Fruit fly (Drosophila melanogaster) whole organism, embryonic: Measurements from ENCODE around the gene CG7164.

Source experiments
- B-H1 ChIP-seq: fragments of 200-800 bp; sonication (Bioruptor generic); IDR thresholded peaks from 3 replicates; pipeline ENCODE4 v1.3.6; 2022; ENCODE audit warnings: missing biosample characterization, missing genetic modification characterization
- CG10565 ChIP-seq: fragments of 200-800 bp; sonication (Bioruptor generic); optimal IDR thresholded peaks from 3 replicates; lab custom pipeline; 2016; ENCODE audit warnings: missing biosample characterization, mild to moderate bottlenecking, missing genetic modification characterization
- CG14050 ChIP-seq: fragments of 200-800 bp; sonication (Bioruptor generic); IDR thresholded peaks from 3 replicates; pipeline ENCODE4 v1.3.6; 2022; ENCODE audit warnings: missing biosample characterization, missing genetic modification characterization
- CG14860 ChIP-seq: fragments of 200-800 bp; sonication (Bioruptor generic); IDR thresholded peaks from 3 replicates; pipeline ENCODE4 v1.3.6; 2022; ENCODE audit warnings: missing biosample characterization, missing genetic modification characterization; ENCODE audit not compliant: partially characterized antibody
- CG15011 ChIP-seq: fragments of 200-800 bp; sonication (Bioruptor generic); optimal IDR thresholded peaks from 3 replicates; lab custom pipeline; 2018; ENCODE audit warnings: missing biosample characterization, mild to moderate bottlenecking, missing genetic modification characterization
- CG1647 ChIP-seq: fragments of 200-800 bp; sonication (Bioruptor generic); optimal IDR thresholded peaks from 3 replicates; lab custom pipeline; 2016; ENCODE audit warnings: missing biosample characterization, missing genetic modification characterization
- CG17186 ChIP-seq: fragments of 200-800 bp; sonication (Bioruptor generic); optimal IDR thresholded peaks from 3 replicates; lab custom pipeline; 2017; ENCODE audit warnings: missing biosample characterization, missing genetic modification reagents, missing genetic modification characterization
- CG17385 ChIP-seq: fragments of 200-800 bp; sonication (Bioruptor generic); optimal IDR thresholded peaks from 3 replicates; lab custom pipeline; 2018; ENCODE audit warnings: missing biosample characterization, mild to moderate bottlenecking, missing genetic modification characterization
- CG2678 ChIP-seq: fragments of 200-800 bp; sonication (Bioruptor generic); optimal IDR thresholded peaks from 3 replicates; lab custom pipeline; 2019; ENCODE audit warnings: missing biosample characterization, mild to moderate bottlenecking, missing genetic modification characterization, moderate library complexity
- CG33557 ChIP-seq: fragments of 200-800 bp; sonication (Bioruptor generic); optimal IDR thresholded peaks from 2 replicates; lab custom pipeline; 2019; ENCODE audit warnings: missing biosample characterization, mild to moderate bottlenecking, missing genetic modification characterization, moderate library complexity
- CG34422 ChIP-seq: fragments of 200-800 bp; sonication (Bioruptor generic); IDR thresholded peaks from 3 replicates; pipeline ENCODE4 v1.3.6; 2022; ENCODE audit warnings: missing biosample characterization, missing genetic modification characterization
- CG4404 ChIP-seq: fragments of 200-800 bp; sonication (Bioruptor generic); IDR thresholded peaks from 2 replicates; pipeline ENCODE4 v1.3.6; 2022; ENCODE audit warnings: missing biosample characterization, missing genetic modification characterization
- CG6654 ChIP-seq: fragments of 200-800 bp; sonication (Bioruptor generic); optimal IDR thresholded peaks from 2 replicates; lab custom pipeline; 2017; ENCODE audit warnings: missing biosample characterization, mild to moderate bottlenecking, missing genetic modification characterization
- CG6854 ChIP-seq: fragments of 200-800 bp; sonication (Bioruptor generic); optimal IDR thresholded peaks from 3 replicates; lab custom pipeline; 2017; ENCODE audit warnings: missing biosample characterization, mild to moderate bottlenecking, missing genetic modification characterization
- CG7928 ChIP-seq: fragments of 200-800 bp; sonication (Bioruptor generic); optimal IDR thresholded peaks from 2 replicates; lab custom pipeline; 2017; ENCODE audit warnings: missing biosample characterization, mild to moderate bottlenecking, missing genetic modification characterization
- CG8924 ChIP-seq: fragments of 200-800 bp; optimal IDR thresholded peaks from 3 replicates; lab custom pipeline; 2019; ENCODE audit warnings: missing biosample characterization, mild to moderate bottlenecking, missing genetic modification characterization, moderate library complexity
- CG9437 ChIP-seq: fragments of 200-800 bp; sonication (Bioruptor generic); optimal IDR thresholded peaks from 2 replicates; lab custom pipeline; 2018; ENCODE audit warnings: missing biosample characterization, mild to moderate bottlenecking, missing genetic modification characterization
- Chrac-16 ChIP-seq: fragments of 200-800 bp; sonication (Bioruptor generic); optimal IDR thresholded peaks from 3 replicates; lab custom pipeline; 2016; ENCODE audit warnings: missing biosample characterization, missing genetic modification characterization
- CoRest ChIP-seq: fragments of 200-800 bp; sonication (Bioruptor generic); optimal IDR thresholded peaks from 3 replicates; lab custom pipeline; 2018; ENCODE audit warnings: missing biosample characterization, mild to moderate bottlenecking, missing genetic modification characterization, moderate library complexity
- Deaf1 ChIP-seq: fragments of 200-800 bp; optimal IDR thresholded peaks from 3 replicates; lab custom pipeline; 2019; ENCODE audit warnings: missing biosample characterization, mild to moderate bottlenecking, missing genetic modification characterization, moderate library complexity
- E2f2 ChIP-seq: fragments of 200-800 bp; sonication (Bioruptor generic); IDR thresholded peaks from 2 replicates; pipeline ENCODE4 v1.3.6; 2022; ENCODE audit warnings: missing biosample characterization, missing genetic modification characterization
- Ets97D ChIP-seq: fragments of 200-800 bp; sonication (Bioruptor generic); optimal IDR thresholded peaks from 3 replicates; lab custom pipeline; 2016; ENCODE audit warnings: missing biosample characterization, missing genetic modification characterization
- H15 ChIP-seq: fragments of 200-800 bp; sonication (Bioruptor generic); IDR thresholded peaks from 3 replicates; pipeline ENCODE4 v1.3.6; 2022; ENCODE audit warnings: missing biosample characterization, missing genetic modification characterization
- H2.0 ChIP-seq: fragments of 200-800 bp; sonication (Bioruptor generic); IDR thresholded peaks from 2 replicates; pipeline ENCODE4 v1.3.6; 2022; ENCODE audit warnings: missing biosample characterization, missing genetic modification characterization
- HHEX ChIP-seq: fragments of 200-800 bp; sonication (Bioruptor generic); optimal IDR thresholded peaks from 3 replicates; lab custom pipeline; 2017; ENCODE audit warnings: missing biosample characterization, mild to moderate bottlenecking, missing genetic modification characterization, missing genetic modification reagents
- Hand ChIP-seq: fragments of 200-800 bp; sonication (Bioruptor generic); optimal IDR thresholded peaks from 2 replicates; lab custom pipeline; 2017; ENCODE audit warnings: mild to moderate bottlenecking, missing biosample characterization, missing genetic modification reagents, missing genetic modification characterization
- Lhr ChIP-seq: fragments of 200-800 bp; sonication (Bioruptor generic); optimal IDR thresholded peaks from 3 replicates; lab custom pipeline; 2017; ENCODE audit warnings: mild to moderate bottlenecking, missing biosample characterization, missing genetic modification reagents, missing genetic modification characterization
- Lpt ChIP-seq: fragments of >200 bp; optimal IDR thresholded peaks from 2 replicates; lab custom pipeline; 2018; ENCODE audit warnings: missing biosample characterization, missing genetic modification characterization
- Mad ChIP-seq: fragments of 200-800 bp; sonication (Bioruptor generic); optimal IDR thresholded peaks from 2 replicates; lab custom pipeline; 2016; ENCODE audit warnings: missing biosample characterization, missing genetic modification characterization
- Max ChIP-seq: fragments of 200-800 bp; sonication (Bioruptor generic); optimal IDR thresholded peaks from 2 replicates; lab custom pipeline; 2016; ENCODE audit warnings: missing biosample characterization, mild to moderate bottlenecking, missing genetic modification characterization
- Mes4 ChIP-seq: fragments of 200-800 bp; sonication (Bioruptor generic); optimal IDR thresholded peaks from 2 replicates; lab custom pipeline; 2016; ENCODE audit warnings: missing biosample characterization, missing genetic modification characterization
- NC2β ChIP-seq: fragments of 200-800 bp; sonication (Bioruptor generic); optimal IDR thresholded peaks from 2 replicates; lab custom pipeline; 2016; ENCODE audit warnings: missing biosample characterization, missing genetic modification characterization
- NFAT ChIP-seq: fragments of 200-800 bp; sonication (Bioruptor generic); IDR thresholded peaks from 2 replicates; pipeline ENCODE4 v1.3.6; 2022; ENCODE audit warnings: missing biosample characterization, missing genetic modification characterization
- Rfx ChIP-seq: fragments of 200-800 bp; sonication (Bioruptor generic); IDR thresholded peaks from 2 replicates; pipeline ENCODE4 v1.3.6; 2022; ENCODE audit warnings: missing biosample characterization, missing genetic modification characterization
- Scr ChIP-seq: fragments of 200-800 bp; sonication (Bioruptor generic); IDR thresholded peaks from 2 replicates; pipeline ENCODE4 v1.3.6; 2022; ENCODE audit warnings: missing biosample characterization, missing genetic modification characterization; ENCODE audit not compliant: partially characterized antibody
- TFAM ChIP-seq: fragments of 200-800 bp; sonication (Bioruptor generic); optimal IDR thresholded peaks from 2 replicates; lab custom pipeline; 2017; ENCODE audit warnings: missing biosample characterization, missing genetic modification characterization, inconsistent platforms
- bowl ChIP-seq: fragments of 200-800 bp; sonication (Bioruptor generic); IDR thresholded peaks from 2 replicates; pipeline ENCODE4 v1.3.6; 2022; ENCODE audit warnings: missing biosample characterization, missing genetic modification characterization
- cad ChIP-seq: fragments of >200 bp; optimal IDR thresholded peaks from 2 replicates; lab custom pipeline; 2017; ENCODE audit warnings: missing biosample characterization, missing genetic modification characterization
- cas ChIP-seq: fragments of 200-800 bp; sonication (Bioruptor generic); IDR thresholded peaks from 2 replicates; pipeline ENCODE4 v1.3.6; 2022; ENCODE audit warnings: missing biosample characterization, missing genetic modification characterization
- ftz-f1 ChIP-seq: fragments of 200-800 bp; sonication (Bioruptor generic); optimal IDR thresholded peaks from 2 replicates; lab custom pipeline; 2016; ENCODE audit warnings: missing biosample characterization, missing genetic modification characterization
- hkb ChIP-seq, 2 experiments: fragments of 200-800 bp in 1 of 2; fragments of >200 bp in 1 of 2; sonication (Bioruptor generic) in 1 of 2; IDR thresholded peaks in 1 of 2; optimal IDR thresholded peaks in 1 of 2; 2 replicates each; pipeline versions ENCODE4 v1.3.6 to Lab custom; 2017 to 2022; ENCODE audit warnings: missing biosample characterization in 1 of 2, missing genetic modification characterization in 1 of 2
- jigr1 ChIP-seq: fragments of 200-800 bp; sonication (Bioruptor generic); IDR thresholded peaks from 3 replicates; pipeline ENCODE4 v1.3.6; 2022; ENCODE audit warnings: missing biosample characterization, missing genetic modification characterization
- p53 ChIP-seq: fragments of 200-800 bp; sonication (Bioruptor generic); optimal IDR thresholded peaks from 2 replicates; lab custom pipeline; 2016; ENCODE audit warnings: missing biosample characterization, missing genetic modification characterization
- pfk ChIP-seq: fragments of 200-800 bp; sonication (Bioruptor generic); optimal IDR thresholded peaks from 2 replicates; lab custom pipeline; 2018; ENCODE audit warnings: missing biosample characterization, mild to moderate bottlenecking, missing genetic modification characterization, moderate library complexity
- pum ChIP-seq: fragments of 200-800 bp; sonication (Bioruptor generic); optimal IDR thresholded peaks from 2 replicates; lab custom pipeline; 2016; ENCODE audit warnings: missing biosample characterization, missing genetic modification characterization
- salm ChIP-seq: fragments of 200-800 bp; sonication (Bioruptor generic); optimal IDR thresholded peaks from 2 replicates; lab custom pipeline; 2018; ENCODE audit warnings: missing biosample characterization, mild to moderate bottlenecking, missing genetic modification characterization
- sc ChIP-seq, 3 experiments: fragments of >200 bp in 2 of 3; fragments of 200-800 bp in 1 of 3; sonication (Bioruptor generic) in 1 of 3; optimal IDR thresholded peaks; 2 replicates in 2 of 3; 3 replicates in 1 of 3; lab custom pipeline; 2017; ENCODE audit warnings: mild to moderate bottlenecking in 1 of 3, missing biosample characterization in 1 of 3, missing genetic modification characterization in 1 of 3, missing genetic modification reagents in 1 of 3
- shn ChIP-seq: fragments of 200-800 bp; sonication (Bioruptor generic); optimal IDR thresholded peaks from 3 replicates; lab custom pipeline; 2016; ENCODE audit warnings: missing biosample characterization, missing genetic modification characterization
- sima ChIP-seq: fragments of 200-800 bp; sonication (Bioruptor generic); optimal IDR thresholded peaks from 2 replicates; lab custom pipeline; 2016; ENCODE audit warnings: missing biosample characterization, missing genetic modification characterization
- ssp ChIP-seq: fragments of 200-800 bp; sonication (Bioruptor generic); IDR thresholded peaks from 2 replicates; pipeline ENCODE4 v1.3.6; 2022; ENCODE audit warnings: missing biosample characterization, missing genetic modification characterization
- ttk ChIP-seq: fragments of 200-800 bp; sonication (Bioruptor generic); IDR thresholded peaks from 2 replicates; pipeline ENCODE4 v2.1.2; 2022; ENCODE audit warnings: missing biosample characterization, missing genetic modification characterization

CG7164 gene

dm6 chr2L:7810519-7810918, 29.3 kb downstream of the CG7164 start, which contains the start of gene Cdc14 (continued):
- no peak for TF ChIP-seq CG6854 (GFP tag; lab: Kevin White, UChicago)
- no peak for TF ChIP-seq Ets97D (GFP tag; lab: Kevin White, UChicago)
- no peak for TF ChIP-seq Chrac-16 (GFP tag; lab: Kevin White, UChicago)
- no peak for TF ChIP-seq CG15011
- no peak for TF ChIP-seq B-H1
- no peak for TF ChIP-seq Hand
- no peak for TF ChIP-seq cas (GFP tag; lab: Robert Waterston, UW)
- no peak for TF ChIP-seq CG4404
- TF ChIP-seq Mes4 (GFP tag; lab: Kevin White, UChicago) = no peak
- no peak for TF ChIP-seq ttk (GFP tag; lab: Robert Waterston, UW)
- TF ChIP-seq Scr (GFP tag; lab: Robert Waterston, UW) = peak; percentile 45
- TF ChIP-seq NFAT (GFP tag; lab: Robert Waterston, UW) = peak; percentile 24; the same call in 1 of the 2 replicates
- TF ChIP-seq CG9437 (GFP tag; lab: Kevin White, UChicago) = no peak
- TF ChIP-seq CG6654 (GFP tag; lab: Kevin White, UChicago) = no peak
- TF ChIP-seq TFAM (GFP tag; lab: Kevin White, UChicago) = no peak
- TF ChIP-seq CG10565 (GFP tag; lab: Kevin White, UChicago) = no peak
- TF ChIP-seq CG1647 (GFP tag; lab: Kevin White, UChicago) = no peak
- peak; percentile 47; the same call in 1 of the 3 replicates for TF ChIP-seq CG34422 (GFP tag; lab: Robert Waterston, UW)
- TF ChIP-seq H2.0 (GFP tag; lab: Robert Waterston, UW) = no peak
- peak; percentile 18 for TF ChIP-seq CG17186 (GFP tag; lab: Kevin White, UChicago)
- TF ChIP-seq CG2678 (tag; lab: Kevin White, UChicago) = no peak
- TF ChIP-seq Lpt = no peak
- TF ChIP-seq CG8924 (tag; lab: Kevin White, UChicago) = peak; percentile 16
- no peak for TF ChIP-seq pum (GFP tag; lab: Kevin White, UChicago)
- TF ChIP-seq p53 (GFP tag; lab: Kevin White, UChicago) = no peak
- no peak for TF ChIP-seq cad (GFP tag; lab: Kevin White, UChicago)
- TF ChIP-seq Max = no peak
- no peak for TF ChIP-seq jigr1 (GFP tag; lab: Robert Waterston, UW)
- no peak for TF ChIP-seq H15 (GFP tag; lab: Robert Waterston, UW)
- TF ChIP-seq shn = no peak
- no peak for TF ChIP-seq CoRest
- no peak for TF ChIP-seq salm (tag; lab: Kevin White, UChicago)
- TF ChIP-seq hkb (optimal IDR thresholded peaks at IDR 0.05; lab: Kevin White, UChicago) = no peak
- TF ChIP-seq hkb (GFP tag; IDR thresholded peaks at IDR 0.05; lab: Robert Waterston, UW) = no peak; the same call in 1 of the 2 replicates
- no peak for TF ChIP-seq Rfx (GFP tag; lab: Robert Waterston, UW)
- peak; percentile 38; the same call in 1 of the 3 replicates for TF ChIP-seq CG14860 (GFP tag; lab: Robert Waterston, UW)
- no peak; the same call in 1 of the 2 replicates for TF ChIP-seq E2f2 (GFP tag; lab: Robert Waterston, UW)
- TF ChIP-seq Lhr (GFP tag; lab: Kevin White, UChicago) = no peak
- TF ChIP-seq NC2β (GFP tag; lab: Kevin White, UChicago) = no peak
- TF ChIP-seq CG33557 (GFP tag; lab: Kevin White, UChicago) = no peak
- TF ChIP-seq pfk (GFP tag; lab: Kevin White, UChicago) = no peak
- no peak for TF ChIP-seq ftz-f1
- TF ChIP-seq ssp (GFP tag; lab: Robert Waterston, UW) = no peak
- no peak for TF ChIP-seq sc (optimal IDR thresholded peaks at IDR 0.05; lab: Kevin White, UChicago)
- no peak for TF ChIP-seq sc (GFP tag; optimal IDR thresholded peaks at IDR 0.05; lab: Kevin White, UChicago)
- peak; percentile 25 for TF ChIP-seq CG17385 (GFP tag; lab: Kevin White, UChicago)
- no peak for TF ChIP-seq HHEX
- TF ChIP-seq bowl (GFP tag; lab: Robert Waterston, UW) = no peak
- TF ChIP-seq CG7928 (GFP tag; lab: Kevin White, UChicago) = peak; percentile 92
- no peak for TF ChIP-seq Mad (GFP tag; lab: Kevin White, UChicago)
- TF ChIP-seq sima (GFP tag; lab: Kevin White, UChicago) = no peak
- peak; percentile 19 for TF ChIP-seq Deaf1
- TF ChIP-seq CG14050 (GFP tag; lab: Robert Waterston, UW) = no peak
